Fruit fly (Drosophila melanogaster): Measurements from ENCODE around the gene Hayan.

Hayan gene

dm6 chrX:18514767-18515166 lies 31.2 kb upstream of the Hayan start, which contains the start of gene CG6470:
Gene CG6470, minus strand, starts transcription at chrX:18514867.
- TF ChIP-seq h (optimal IDR thresholded peaks at IDR 0.05), result no peak
- TF ChIP-seq insv (optimal IDR thresholded peaks at IDR 0.05), result no peak
- no peak for TF ChIP-seq psq (optimal IDR thresholded peaks at IDR 0.05)
- TF ChIP-seq Myc (optimal IDR thresholded peaks at IDR 0.05), result no peak
- TF ChIP-seq ttk (optimal IDR thresholded peaks at IDR 0.05), result no peak
- TF ChIP-seq Sin3A (optimal IDR thresholded peaks at IDR 0.05), result no peak

- TF ChIP-seq h (optimal IDR thresholded peaks at IDR 0.05), result no peak
- no peak for TF ChIP-seq insv (optimal IDR thresholded peaks at IDR 0.05)
- TF ChIP-seq ttk (optimal IDR thresholded peaks at IDR 0.05), result no peak
- no peak for TF ChIP-seq Sin3A (optimal IDR thresholded peaks at IDR 0.05)
- no peak for TF ChIP-seq psq (optimal IDR thresholded peaks at IDR 0.05)
- no peak for TF ChIP-seq Myc (optimal IDR thresholded peaks at IDR 0.05)
Observed at dm6 chrX:18512271-18512679, 28.7 kb upstream of the Hayan start, which contains the start of gene Ggt-1. Gene Ggt-1, minus strand, starts transcription at chrX:18512521.

- TF ChIP-seq ttk (optimal IDR thresholded peaks at IDR 0.05) (no peak), h (optimal IDR thresholded peaks at IDR 0.05) (no peak)
Observed at dm6 chrX:18510884-18511283, 27.3 kb upstream of the Hayan start.

dm6 chrX:18509430-18509829 lies 25.9 kb upstream of the Hayan start:
- no peak for TF ChIP-seq ttk (optimal IDR thresholded peaks at IDR 0.05)
- TF ChIP-seq insv (optimal IDR thresholded peaks at IDR 0.05), result no peak
- no peak for TF ChIP-seq h (optimal IDR thresholded peaks at IDR 0.05)
- TF ChIP-seq psq (optimal IDR thresholded peaks at IDR 0.05), result no peak
- TF ChIP-seq Myc (optimal IDR thresholded peaks at IDR 0.05), result no peak
- no peak for TF ChIP-seq Sin3A (optimal IDR thresholded peaks at IDR 0.05)

- TF ChIP-seq Sin3A (optimal IDR thresholded peaks at IDR 0.05) (no peak), psq (optimal IDR thresholded peaks at IDR 0.05) (no peak), ttk (optimal IDR thresholded peaks at IDR 0.05) (no peak), h (optimal IDR thresholded peaks at IDR 0.05) (no peak), insv (optimal IDR thresholded peaks at IDR 0.05) (no peak), Myc (optimal IDR thresholded peaks at IDR 0.05) (no peak)
Observed at dm6 chrX:18508565-18508964, 25.0 kb upstream of the Hayan start.

- TF ChIP-seq insv (optimal IDR thresholded peaks at IDR 0.05) (no peak), h (optimal IDR thresholded peaks at IDR 0.05) (no peak), Myc (optimal IDR thresholded peaks at IDR 0.05) (no peak), psq (optimal IDR thresholded peaks at IDR 0.05) (no peak), ttk (optimal IDR thresholded peaks at IDR 0.05) (no peak), Sin3A (optimal IDR thresholded peaks at IDR 0.05) (no peak)
Observed at dm6 chrX:18506639-18507528, 23.3 kb upstream of the Hayan start.

dm6 chrX:18504948-18505597 lies 21.5 kb upstream of the Hayan start, which contains the start of gene Wnt5:
Gene Wnt5, minus strand, starts transcription at chrX:18505405.
- TF ChIP-seq ttk (optimal IDR thresholded peaks at IDR 0.05), result no peak
- TF ChIP-seq h (optimal IDR thresholded peaks at IDR 0.05), result no peak
- no peak for TF ChIP-seq Sin3A (optimal IDR thresholded peaks at IDR 0.05)
- TF ChIP-seq psq (optimal IDR thresholded peaks at IDR 0.05), result no peak
- no peak for TF ChIP-seq insv (optimal IDR thresholded peaks at IDR 0.05)
- no peak for TF ChIP-seq Myc (optimal IDR thresholded peaks at IDR 0.05)

dm6 chrX:18499679-18500187 lies 16.2 kb upstream of the Hayan start, which contains the start of the genes Pgant7 and Xrcc2:
Gene Pgant7, minus strand, starts transcription at chrX:18499986.
Gene Xrcc2, plus strand, starts transcription at chrX:18500127.
- TF ChIP-seq ttk (optimal IDR thresholded peaks at IDR 0.05) (no peak), insv (optimal IDR thresholded peaks at IDR 0.05) (no peak), Sin3A (optimal IDR thresholded peaks at IDR 0.05) (no peak), h (optimal IDR thresholded peaks at IDR 0.05) (no peak), Myc (optimal IDR thresholded peaks at IDR 0.05) (no peak), psq (optimal IDR thresholded peaks at IDR 0.05) (no peak)

dm6 chrX:18494165-18494740 lies 10.7 kb upstream of the Hayan start, which contains the start of gene CG15043:
Gene CG15043, minus strand, starts transcription at chrX:18494168.
- TF ChIP-seq Myc (optimal IDR thresholded peaks at IDR 0.05), result no peak
- no peak for TF ChIP-seq ttk (optimal IDR thresholded peaks at IDR 0.05)
- no peak for TF ChIP-seq Sin3A (optimal IDR thresholded peaks at IDR 0.05)
- TF ChIP-seq insv (optimal IDR thresholded peaks at IDR 0.05), result no peak
- TF ChIP-seq psq (optimal IDR thresholded peaks at IDR 0.05), result no peak
- no peak for TF ChIP-seq h (optimal IDR thresholded peaks at IDR 0.05)

dm6 chrX:18491941-18492340 lies 8.4 kb upstream of the Hayan start, which contains the start of gene CG15044:
Gene CG15044, minus strand, starts transcription at chrX:18492006.
- no peak for TF ChIP-seq h (optimal IDR thresholded peaks at IDR 0.05)
- TF ChIP-seq Myc (optimal IDR thresholded peaks at IDR 0.05), result no peak
- no peak for TF ChIP-seq psq (optimal IDR thresholded peaks at IDR 0.05)
- TF ChIP-seq insv (optimal IDR thresholded peaks at IDR 0.05), result no peak
- TF ChIP-seq ttk (optimal IDR thresholded peaks at IDR 0.05), result no peak
- TF ChIP-seq Sin3A (optimal IDR thresholded peaks at IDR 0.05), result no peak

- no peak for TF ChIP-seq psq (optimal IDR thresholded peaks at IDR 0.05)
- TF ChIP-seq Myc (optimal IDR thresholded peaks at IDR 0.05), result no peak
- TF ChIP-seq insv (optimal IDR thresholded peaks at IDR 0.05), result no peak
- no peak for TF ChIP-seq ttk (optimal IDR thresholded peaks at IDR 0.05)
- TF ChIP-seq Sin3A (optimal IDR thresholded peaks at IDR 0.05), result no peak
- no peak for TF ChIP-seq h (optimal IDR thresholded peaks at IDR 0.05)
Observed at dm6 chrX:18489509-18489908, 5.9 kb upstream of the Hayan start, which contains the start of gene CG15046. Gene CG15046, minus strand, starts transcription at chrX:18489620.
